Worm (Caenorhabditis elegans) whole organism, L2 larva: ENCODE measurements around the gene F55F10.3.

ENCODE experiments used
- C34F6.9 ChIP-seq: fragments of 150-350 bp; optimal IDR thresholded peaks from 2 replicates; lab custom pipeline; 2014; ENCODE audit warnings: missing biosample characterization, missing genetic modification characterization
- R02D3.7 ChIP-seq: fragments of 150-350 bp; optimal IDR thresholded peaks from 2 replicates; lab custom pipeline; 2014; ENCODE audit warnings: missing biosample characterization, missing genetic modification characterization
- Y55F3AM.14 ChIP-seq: fragments of 200-800 bp; sonication (Bioruptor generic); optimal IDR thresholded peaks from 2 replicates; lab custom pipeline; 2018; ENCODE audit warnings: mild to moderate bottlenecking, missing genetic modification characterization, missing compliant biosample characterization
- alr-1 ChIP-seq: fragments of 150-350 bp; optimal IDR thresholded peaks from 2 replicates; lab custom pipeline; 2014; ENCODE audit warnings: missing biosample characterization, missing genetic modification characterization
- aly-2 ChIP-seq: fragments of 150-350 bp; optimal IDR thresholded peaks from 2 replicates; lab custom pipeline; 2014; ENCODE audit warnings: missing biosample characterization, missing genetic modification characterization
- ceh-16 ChIP-seq: fragments of 150-350 bp; optimal IDR thresholded peaks from 2 replicates; lab custom pipeline; 2014; ENCODE audit warnings: missing biosample characterization, missing genetic modification characterization
- ceh-82 ChIP-seq: fragments of 150-350 bp; optimal IDR thresholded peaks from 2 replicates; lab custom pipeline; 2014; ENCODE audit warnings: missing biosample characterization, missing genetic modification characterization
- crh-2 ChIP-seq: sonication (generic microtip); optimal IDR thresholded peaks from 2 replicates; lab custom pipeline; 2017; ENCODE audit warnings: missing biosample characterization, missing genetic modification characterization
- dmd-4 ChIP-seq: sonication (generic microtip); optimal IDR thresholded peaks from 2 replicates; lab custom pipeline; 2017; ENCODE audit warnings: missing biosample characterization, missing genetic modification characterization
- egl-27 ChIP-seq: sonication (generic microtip); optimal IDR thresholded peaks from 3 replicates; lab custom pipeline; 2017; ENCODE audit warnings: missing biosample characterization, missing genetic modification reagents, missing genetic modification characterization
- elt-1 ChIP-seq: fragments of 150-350 bp; optimal IDR thresholded peaks from 2 replicates; lab custom pipeline; 2014; ENCODE audit warnings: missing biosample characterization, missing genetic modification characterization
- elt-3 ChIP-seq: sonication (generic microtip); optimal IDR thresholded peaks from 2 replicates; lab custom pipeline; 2017; ENCODE audit warnings: missing biosample characterization, missing genetic modification characterization
- fos-1 ChIP-seq: fragments of 150-350 bp; optimal IDR thresholded peaks from 2 replicates; lab custom pipeline; 2014; ENCODE audit warnings: missing biosample characterization, missing genetic modification characterization
- gmeb-1 ChIP-seq: fragments of 150-350 bp; optimal IDR thresholded peaks from 2 replicates; lab custom pipeline; 2014; ENCODE audit warnings: missing biosample characterization, missing genetic modification characterization
- lin-11 ChIP-seq: fragments of 150-350 bp; sonication (generic microtip); optimal IDR thresholded peaks from 2 replicates; lab custom pipeline; 2014; ENCODE audit warnings: missing biosample characterization, missing genetic modification characterization, inconsistent platforms, mixed read lengths
- lin-13 ChIP-seq: fragments of 150-350 bp; optimal IDR thresholded peaks from 2 replicates; lab custom pipeline; 2014; ENCODE audit warnings: missing biosample characterization, missing genetic modification reagents, missing genetic modification characterization
- mbf-1 ChIP-seq: sonication (generic microtip); optimal IDR thresholded peaks from 2 replicates; lab custom pipeline; 2017; ENCODE audit warnings: missing biosample characterization, missing genetic modification characterization
- mdl-1 ChIP-seq, 2 experiments: fragments of 150-350 bp in 1 of 2; sonication (generic microtip) in 1 of 2; optimal IDR thresholded peaks; 2 replicates each; lab custom pipeline; 2017; ENCODE audit warnings: missing biosample characterization in 2 of 2, missing genetic modification characterization in 2 of 2
- nhr-10 ChIP-seq: sonication (generic microtip); optimal IDR thresholded peaks from 2 replicates; lab custom pipeline; 2017; ENCODE audit warnings: missing biosample characterization, missing genetic modification characterization
- nhr-11 ChIP-seq: fragments of 150-350 bp; optimal IDR thresholded peaks from 2 replicates; lab custom pipeline; 2014; ENCODE audit warnings: missing biosample characterization, missing genetic modification characterization
- nhr-21 ChIP-seq: fragments of 150-350 bp; optimal IDR thresholded peaks from 2 replicates; lab custom pipeline; 2014; ENCODE audit warnings: missing biosample characterization, missing genetic modification characterization
- nhr-23 ChIP-seq: fragments of 150-350 bp; optimal IDR thresholded peaks from 2 replicates; lab custom pipeline; 2014; ENCODE audit warnings: missing biosample characterization, missing genetic modification reagents, missing genetic modification characterization
- nhr-237 ChIP-seq: fragments of 150-350 bp; optimal IDR thresholded peaks from 2 replicates; lab custom pipeline; 2014; ENCODE audit warnings: missing biosample characterization, missing genetic modification characterization
- nhr-25 ChIP-seq: fragments of 150-350 bp; sonication (generic microtip); optimal IDR thresholded peaks from 3 replicates; lab custom pipeline; 2014; ENCODE audit warnings: missing biosample characterization, missing genetic modification characterization
- nhr-6 ChIP-seq: fragments of 150-350 bp; optimal IDR thresholded peaks from 2 replicates; lab custom pipeline; 2014; ENCODE audit warnings: missing biosample characterization, missing genetic modification characterization
- nhr-77 ChIP-seq: fragments of 150-350 bp; optimal IDR thresholded peaks from 2 replicates; lab custom pipeline; 2014; ENCODE audit warnings: missing biosample characterization, missing genetic modification characterization
- peb-1 ChIP-seq: fragments of 150-350 bp; optimal IDR thresholded peaks from 2 replicates; lab custom pipeline; 2014; ENCODE audit warnings: missing biosample characterization, missing genetic modification characterization
- sem-4 ChIP-seq: fragments of 150-350 bp; optimal IDR thresholded peaks from 2 replicates; lab custom pipeline; 2014; ENCODE audit warnings: missing biosample characterization, missing genetic modification reagents, missing genetic modification characterization
- skn-1 ChIP-seq: sonication (generic microtip); optimal IDR thresholded peaks from 2 replicates; lab custom pipeline; 2017; ENCODE audit warnings: missing biosample characterization, missing genetic modification characterization
- sma-3 ChIP-seq: sonication (generic microtip); optimal IDR thresholded peaks from 2 replicates; lab custom pipeline; 2016; ENCODE audit warnings: missing genetic modification reagents, missing genetic modification characterization, missing compliant biosample characterization
- snpc-4 ChIP-seq: fragments of 150-350 bp; optimal IDR thresholded peaks from 2 replicates; lab custom pipeline; 2014; ENCODE audit warnings: missing biosample characterization, missing genetic modification characterization
- zag-1 ChIP-seq: fragments of 150-350 bp; optimal IDR thresholded peaks from 2 replicates; lab custom pipeline; 2014; ENCODE audit warnings: missing biosample characterization, missing genetic modification characterization
- ztf-1 ChIP-seq: fragments of 200-800 bp; sonication (Bioruptor generic); conservative IDR thresholded peaks from 2 replicates; pipeline ENCODE4 v1.3.6; 2022; ENCODE audit warnings: missing genetic modification characterization, missing compliant biosample characterization
- ztf-11 ChIP-seq: sonication (generic microtip); optimal IDR thresholded peaks from 2 replicates; lab custom pipeline; 2017; ENCODE audit warnings: missing biosample characterization, missing genetic modification characterization

Gene F55F10.3

ce11 chrIV:4359653-4360052 is at the start of gene F55F10.3:
Gene F55F10.3 (plus strand): TSS chrIV:4359953.
- TF ChIP-seq lin-11 (no peak), C34F6.9 (tag; lab: Kevin White, UChicago) (no peak), Y55F3AM.14 (GFP tag; lab: Kevin White, UChicago) (no peak), ceh-16 (tag; lab: Kevin White, UChicago) (no peak)
- TF ChIP-seq, all 48 proteins: peak for 0

- no peak for TF ChIP-seq sma-3 (GFP tag; lab: Kevin White, UChicago)
- TF ChIP-seq Y55F3AM.14 (GFP tag; lab: Kevin White, UChicago), result no peak
- no peak for TF ChIP-seq snpc-4 (tag; lab: Kevin White, UChicago)
- TF ChIP-seq nhr-23 (tag; lab: Kevin White, UChicago), result no peak
- TF ChIP-seq R02D3.7, result no peak
- no peak for TF ChIP-seq elt-3 (tag; lab: Kevin White, UChicago)
- no peak for TF ChIP-seq aly-2 (tag; lab: Kevin White, UChicago)
- TF ChIP-seq nhr-11 (tag; lab: Kevin White, UChicago), result no peak
- TF ChIP-seq egl-27 (tag; lab: Kevin White, UChicago), result no peak
- TF ChIP-seq crh-2, result no peak
- TF ChIP-seq nhr-237 (tag; lab: Kevin White, UChicago), result no peak
- no peak for TF ChIP-seq sem-4 (tag; lab: Kevin White, UChicago)
- no peak for TF ChIP-seq skn-1
- no peak for TF ChIP-seq ztf-11
These were observed 42.8 kb upstream of the F55F10.3 start, which contains the start of gene Y24D9B.1 for ce11 chrIV:4316813-4317408. Gene Y24D9B.1 (plus strand): TSS chrIV:4317358.

ce11 chrIV:4317638-4318037 is 42.1 kb upstream of the F55F10.3 start:
- TF ChIP-seq nhr-10 (tag; lab: Kevin White, UChicago) (no peak), gmeb-1 (tag; lab: Kevin White, UChicago) (no peak), ztf-1 (GFP tag; lab: Robert Waterston, UW) (no peak), snpc-4 (tag; lab: Kevin White, UChicago) (no peak), peb-1 (tag; lab: Kevin White, UChicago) (no peak), crh-2 (no peak), skn-1 (no peak), ceh-82 (tag; lab: Kevin White, UChicago) (no peak), dmd-4 (no peak), mdl-1 (tag; optimal IDR thresholded peaks at IDR 0.05; lab: Kevin White, UChicago) (no peak), nhr-25 (no peak), Y55F3AM.14 (GFP tag; lab: Kevin White, UChicago) (no peak)

- no peak for TF ChIP-seq nhr-25
- no peak for TF ChIP-seq alr-1 (tag; lab: Kevin White, UChicago)
- no peak for TF ChIP-seq nhr-237 (tag; lab: Kevin White, UChicago)
These were observed 41.7 kb upstream of the F55F10.3 start for ce11 chrIV:4318056-4318455.

- no peak for TF ChIP-seq zag-1
- TF ChIP-seq lin-11, result no peak
- no peak for TF ChIP-seq mbf-1 (tag; lab: Kevin White, UChicago)
- no peak for TF ChIP-seq ceh-16 (tag; lab: Kevin White, UChicago)
- no peak for TF ChIP-seq elt-1 (tag; lab: Kevin White, UChicago)
- TF ChIP-seq ztf-11, result no peak
- TF ChIP-seq fos-1 (tag; lab: Kevin White, UChicago), result no peak
- TF ChIP-seq nhr-237 (tag; lab: Kevin White, UChicago), result no peak
- TF ChIP-seq nhr-21 (tag; lab: Kevin White, UChicago), result no peak
- no peak for TF ChIP-seq nhr-11 (tag; lab: Kevin White, UChicago)
- TF ChIP-seq dmd-4, result no peak
- no peak for TF ChIP-seq skn-1
- TF ChIP-seq snpc-4 (tag; lab: Kevin White, UChicago), result no peak
- TF ChIP-seq nhr-6 (tag; lab: Kevin White, UChicago), result no peak
- TF ChIP-seq sem-4 (tag; lab: Kevin White, UChicago), result no peak
- no peak for TF ChIP-seq R02D3.7
- no peak for TF ChIP-seq lin-13 (GFP tag; lab: Kevin White, UChicago)
These were observed 40.3 kb upstream of the F55F10.3 start for ce11 chrIV:4319473-4319872.

ce11 chrIV:4326445-4326844 is 33.3 kb upstream of the F55F10.3 start, which contains the start of gene trpl-2:
Gene trpl-2 (plus strand): TSS chrIV:4326654.
- TF ChIP-seq R02D3.7 (no peak), nhr-77 (tag; lab: Kevin White, UChicago) (no peak), fos-1 (tag; lab: Kevin White, UChicago) (peak; percentile 75)
